Worm (Caenorhabditis elegans) whole organism, mixed stage, embryonic: ENCODE results near the gene srsx-1.

Experiments
- bed-3 ChIP-seq: fragments of 200-800 bp; sonication (Bioruptor generic); optimal IDR thresholded peaks from 3 replicates; lab custom pipeline; 2018; ENCODE audit warnings: mild to moderate bottlenecking, missing genetic modification characterization, moderate library complexity, missing compliant biosample characterization
- elt-1 ChIP-seq: sonication (generic microtip); optimal IDR thresholded peaks from 2 replicates; lab custom pipeline; 2017; ENCODE audit warnings: missing genetic modification characterization, mild to moderate bottlenecking, missing compliant biosample characterization, antibody characterized with exemption, moderate library complexity, borderline replicate concordance; ENCODE audit not compliant: insufficient read depth
- nhr-76 ChIP-seq: sonication (generic microtip); optimal IDR thresholded peaks from 2 replicates; lab custom pipeline; 2017; ENCODE audit warnings: missing biosample characterization, missing genetic modification characterization
- snpc-4 ChIP-seq: fragments of 150-350 bp; optimal IDR thresholded peaks from 2 replicates; lab custom pipeline; 2014; ENCODE audit warnings: missing biosample characterization, missing genetic modification characterization

- TF ChIP-seq nhr-76 (tag; lab: Kevin White, UChicago) (no peak), snpc-4 (tag; lab: Kevin White, UChicago) (no peak), elt-1 (no peak), bed-3 (GFP tag; lab: Kevin White, UChicago) (no peak)
Measured at ce11 chrV:17192238-17192637, 14.4 kb upstream of the srsx-1 start, which contains the start of gene srz-47.
